Fruit fly (Drosophila melanogaster): ENCODE measurements around the gene Mcm3.

Mcm3 gene

dm6 chrX:5336722-5337121 lies 13.1 kb downstream of the Mcm3 start (continued):
- peak; percentile 34 for TF ChIP-seq CG12071 (GFP tag; optimal IDR thresholded peaks at IDR 0.05)
- TF ChIP-seq CG15514 (GFP tag; optimal IDR thresholded peaks at IDR 0.05): peak; percentile 27
- TF ChIP-seq CG8765 (GFP tag; IDR thresholded peaks at IDR 0.05): no peak
- peak; percentile 27 for TF ChIP-seq B-H2 (GFP tag; optimal IDR thresholded peaks at IDR 0.05)
- no peak for TF ChIP-seq CG14441 (GFP tag; IDR thresholded peaks at IDR 0.05)
- no peak for TF ChIP-seq CG7271 (tag; optimal IDR thresholded peaks at IDR 0.05)
- 0 out of 2 replicates have a peak, but pooled peaks have one; percentile 20 for TF ChIP-seq sob (GFP tag; IDR thresholded peaks at IDR 0.05)
- TF ChIP-seq CG1603 (tag; optimal IDR thresholded peaks at IDR 0.05): peak; percentile 41
- no peak for TF ChIP-seq al (GFP tag; IDR thresholded peaks at IDR 0.05)
- peak; percentile 62 for TF ChIP-seq dysf (GFP tag; IDR thresholded peaks at IDR 0.05)
- peak; percentile 73 for TF ChIP-seq Med (GFP tag)
- no peak for TF ChIP-seq ERR (GFP tag; optimal IDR thresholded peaks at IDR 0.05)
- no peak for TF ChIP-seq Sry-β (GFP tag; optimal IDR thresholded peaks at IDR 0.05)
- no peak for TF ChIP-seq CG10321 (GFP tag; IDR thresholded peaks at IDR 0.05)
- no peak for TF ChIP-seq tgo (GFP tag; IDR thresholded peaks at IDR 0.05)
- no peak for TF ChIP-seq pzg (GFP tag; optimal IDR thresholded peaks at IDR 0.05)
- TF ChIP-seq BtbVII (GFP tag; optimal IDR thresholded peaks at IDR 0.05): peak; percentile 32
- TF ChIP-seq lilli (GFP tag; optimal IDR thresholded peaks at IDR 0.05): peak; percentile 7
- no peak for TF ChIP-seq hkb (optimal IDR thresholded peaks at IDR 0.05)
- TF ChIP-seq hkb (GFP tag; IDR thresholded peaks at IDR 0.05): no peak; the same call in 1 of the 2 replicates
- TF ChIP-seq CG8290 (GFP tag; optimal IDR thresholded peaks at IDR 0.05): no peak
- peak in 1 of 2 experiments; percentile 48 for TF ChIP-seq CG8290 (tag; optimal IDR thresholded peaks at IDR 0.05)
- peak; percentile 32 for TF ChIP-seq org-1 (GFP tag; optimal IDR thresholded peaks at IDR 0.05)
- no peak for TF ChIP-seq CG17328 (GFP tag; IDR thresholded peaks at IDR 0.05)
- TF ChIP-seq Hand (GFP tag; optimal IDR thresholded peaks at IDR 0.05): peak; percentile 71
- TF ChIP-seq salm (tag; optimal IDR thresholded peaks at IDR 0.05): no peak
- no peak for TF ChIP-seq shn (GFP tag; optimal IDR thresholded peaks at IDR 0.05)
- TF ChIP-seq CG17361 (GFP tag; IDR thresholded peaks at IDR 0.05): peak; percentile 54; the same call in 2 of the 3 replicates
- no peak for TF ChIP-seq Mes4 (GFP tag; optimal IDR thresholded peaks at IDR 0.05)
- TF ChIP-seq CG5180 (GFP tag; optimal IDR thresholded peaks at IDR 0.05): peak; percentile 17
- TF ChIP-seq Dek (tag; optimal IDR thresholded peaks at IDR 0.05): peak; percentile 59
- no peak for TF ChIP-seq Bdp1 (GFP tag; optimal IDR thresholded peaks at IDR 0.05)
- no peak for TF ChIP-seq Aef1 (GFP tag; IDR thresholded peaks at IDR 0.05)
- no peak for TF ChIP-seq ham (GFP tag; IDR thresholded peaks at IDR 0.05)
- peak; percentile 52; the same call in 1 of the 2 replicates for TF ChIP-seq Rfx (GFP tag; IDR thresholded peaks at IDR 0.05)
- no peak for TF ChIP-seq Deaf1 (tag; optimal IDR thresholded peaks at IDR 0.05)
- peak; percentile 58 for TF ChIP-seq CG15269 (tag; optimal IDR thresholded peaks at IDR 0.05)
- peak; percentile 28 for TF ChIP-seq CG31365 (tag; optimal IDR thresholded peaks at IDR 0.05)
- TF ChIP-seq D19A (tag; optimal IDR thresholded peaks at IDR 0.05): peak; percentile 29
- peak; percentile 12 for TF ChIP-seq CG18476 (GFP tag; optimal IDR thresholded peaks at IDR 0.05)
- no peak for TF ChIP-seq gsb (GFP tag; IDR thresholded peaks at IDR 0.05)
- TF ChIP-seq bsh (GFP tag; optimal IDR thresholded peaks at IDR 0.05): no peak
- TF ChIP-seq bab2 (GFP tag; optimal IDR thresholded peaks at IDR 0.05): no peak
- peak; percentile 63 for TF ChIP-seq Sox102F (GFP tag; optimal IDR thresholded peaks at IDR 0.05)
- no peak for TF ChIP-seq CG6689 (GFP tag; IDR thresholded peaks at IDR 0.05)
- no peak for TF ChIP-seq eyg (GFP tag; optimal IDR thresholded peaks at IDR 0.05)
- no peak for TF ChIP-seq pho (GFP tag; optimal IDR thresholded peaks at IDR 0.05)
- peak; percentile 40 for TF ChIP-seq CG12659 (GFP tag; optimal IDR thresholded peaks at IDR 0.05)
- no peak for TF ChIP-seq rib (GFP tag; IDR thresholded peaks at IDR 0.05)
- no peak for TF ChIP-seq NC2β (GFP tag; optimal IDR thresholded peaks at IDR 0.05)
- TF ChIP-seq CG12236 (GFP tag; optimal IDR thresholded peaks at IDR 0.05): no peak
- no peak for TF ChIP-seq CG3407 (GFP tag; optimal IDR thresholded peaks at IDR 0.05)
- peak; percentile 20 for TF ChIP-seq CG2712 (tag; optimal IDR thresholded peaks at IDR 0.05)
